Worm (Caenorhabditis elegans) whole organism, L3 larva: ENCODE data around the gene twk-28.

ENCODE experiments used
- fos-1 ChIP-seq: fragments of 150-350 bp; optimal IDR thresholded peaks from 2 replicates; lab custom pipeline; 2014; ENCODE audit warnings: missing biosample characterization, missing genetic modification characterization
- hmg-11 ChIP-seq: sonication (generic microtip); optimal IDR thresholded peaks from 2 replicates; lab custom pipeline; 2016; ENCODE audit warnings: missing genetic modification characterization, missing compliant biosample characterization
- lin-39 ChIP-seq: fragments of 150-350 bp; optimal IDR thresholded peaks from 2 replicates; lab custom pipeline; 2018; ENCODE audit warnings: missing biosample characterization, missing genetic modification reagents, missing genetic modification characterization
- mdl-1 ChIP-seq: fragments of 150-350 bp; optimal IDR thresholded peaks from 2 replicates; lab custom pipeline; 2014; ENCODE audit warnings: missing biosample characterization, missing genetic modification characterization
- nhr-237 ChIP-seq: fragments of 150-350 bp; optimal IDR thresholded peaks from 2 replicates; lab custom pipeline; 2014; ENCODE audit warnings: missing biosample characterization, missing genetic modification characterization
- nhr-25 ChIP-seq: sonication (generic microtip); optimal IDR thresholded peaks from 2 replicates; lab custom pipeline; 2017; ENCODE audit warnings: missing biosample characterization, missing genetic modification characterization
- nhr-28 ChIP-seq: fragments of 150-350 bp; optimal IDR thresholded peaks from 2 replicates; lab custom pipeline; 2014; ENCODE audit warnings: missing biosample characterization, missing genetic modification characterization
- nhr-67 ChIP-seq: fragments of 150-350 bp; optimal IDR thresholded peaks from 2 replicates; lab custom pipeline; 2014; ENCODE audit warnings: missing biosample characterization, missing genetic modification characterization
- nhr-77 ChIP-seq: fragments of 150-350 bp; optimal IDR thresholded peaks from 2 replicates; lab custom pipeline; 2014; ENCODE audit warnings: missing biosample characterization, missing genetic modification characterization
- pha-4 ChIP-seq: fragments of 150-350 bp; optimal IDR thresholded peaks from 2 replicates; lab custom pipeline; 2014; ENCODE audit warnings: missing biosample characterization, missing genetic modification reagents, missing genetic modification characterization
- snpc-4 ChIP-seq: fragments of 150-350 bp; optimal IDR thresholded peaks from 2 replicates; lab custom pipeline; 2014; ENCODE audit warnings: missing biosample characterization, missing genetic modification characterization
- tbx-2 ChIP-seq: sonication (generic microtip); optimal IDR thresholded peaks from 2 replicates; lab custom pipeline; 2016; ENCODE audit warnings: mild to moderate bottlenecking, missing genetic modification characterization, missing compliant biosample characterization
- unc-62 ChIP-seq: fragments of 150-350 bp; sonication (generic microtip); optimal IDR thresholded peaks from 4 replicates; lab custom pipeline; 2014; ENCODE audit warnings: missing biosample characterization, missing genetic modification reagents, missing genetic modification characterization
- zag-1 ChIP-seq: fragments of 150-350 bp; optimal IDR thresholded peaks from 2 replicates; lab custom pipeline; 2014; ENCODE audit warnings: missing biosample characterization, missing genetic modification characterization

- no peak for TF ChIP-seq nhr-77 (tag; lab: Kevin White, UChicago)
- no peak for TF ChIP-seq nhr-28
- TF ChIP-seq nhr-67: no peak
- no peak for TF ChIP-seq fos-1
- TF ChIP-seq tbx-2: no peak
- no peak for TF ChIP-seq mdl-1 (tag; lab: Kevin White, UChicago)
- TF ChIP-seq pha-4 (tag; lab: Kevin White, UChicago): no peak
- TF ChIP-seq nhr-25 (tag; lab: Kevin White, UChicago): no peak
- TF ChIP-seq unc-62 (GFP tag; lab: Kevin White, UChicago): no peak
- no peak for TF ChIP-seq lin-39 (tag; lab: Kevin White, UChicago)
- TF ChIP-seq hmg-11 (tag; lab: Kevin White, UChicago): no peak
- TF ChIP-seq nhr-237 (tag; lab: Kevin White, UChicago): no peak
- TF ChIP-seq zag-1: no peak
- no peak for TF ChIP-seq snpc-4 (tag; lab: Kevin White, UChicago)
Observed at ce11 chrX:4317095-4317494, 38.0 kb upstream of the twk-28 start.
